Fruit fly (Drosophila melanogaster) S2 (cell line): ENCODE data around the gene mtgo.

Source experiments
- CG8478 ChIP-seq: fragments of >200 bp; optimal IDR thresholded peaks from 2 replicates; lab custom pipeline; 2018
- CTCF ChIP-seq, 2 experiments: fragments of >200 bp; optimal IDR thresholded peaks; 2 replicates each; lab custom pipeline; 2018

dm6 chr2L:16607070-16607469, 62.3 kb downstream of the mtgo start, which contains the start of gene CG4631:
- TF ChIP-seq CG8478 (lab: Kevin White, UChicago) (no peak), CTCF (optimal IDR thresholded peaks at IDR 0.05; lab: Kevin White, UChicago) (no peak)
